Fruit fly (Drosophila melanogaster) whole organism, embryonic: Measurements from ENCODE around the gene CG44476.

Experiments used
- Awh ChIP-seq: fragments of 200-800 bp; sonication (Bioruptor generic); IDR thresholded peaks from 2 replicates; pipeline ENCODE4, ENCODE4 v1.3.6; 2022; ENCODE audit warnings: missing biosample characterization, missing genetic modification characterization
- CG10654 ChIP-seq: fragments of 200-800 bp; sonication (Bioruptor generic); optimal IDR thresholded peaks from 2 replicates; lab custom pipeline; 2016; ENCODE audit warnings: missing biosample characterization, missing genetic modification characterization
- CG11504 ChIP-seq: fragments of 200-800 bp; sonication (Bioruptor generic); optimal IDR thresholded peaks from 3 replicates; lab custom pipeline; 2019; ENCODE audit warnings: missing biosample characterization, mild to moderate bottlenecking, missing genetic modification characterization, moderate library complexity
- CG15011 ChIP-seq: fragments of 200-800 bp; sonication (Bioruptor generic); optimal IDR thresholded peaks from 3 replicates; lab custom pipeline; 2018; ENCODE audit warnings: missing biosample characterization, mild to moderate bottlenecking, missing genetic modification characterization
- CG15073 ChIP-seq: fragments of 200-800 bp; sonication (Bioruptor generic); optimal IDR thresholded peaks from 2 replicates; lab custom pipeline; 2016; ENCODE audit warnings: missing biosample characterization, missing genetic modification characterization
- CG15479 ChIP-seq: fragments of 200-800 bp; sonication (Bioruptor generic); optimal IDR thresholded peaks from 3 replicates; lab custom pipeline; 2019; ENCODE audit warnings: missing biosample characterization, mild to moderate bottlenecking, missing genetic modification characterization, moderate library complexity
- CG18476 ChIP-seq: fragments of 200-800 bp; sonication (Bioruptor generic); optimal IDR thresholded peaks from 2 replicates; lab custom pipeline; 2016; ENCODE audit warnings: missing biosample characterization, mild to moderate bottlenecking, missing genetic modification characterization
- CG2889 ChIP-seq: fragments of 200-800 bp; sonication (Bioruptor generic); IDR thresholded peaks from 3 replicates; pipeline ENCODE4 v1.3.6; 2022; ENCODE audit warnings: missing biosample characterization, missing genetic modification characterization
- CG30431 ChIP-seq: fragments of 200-800 bp; sonication (Bioruptor generic); optimal IDR thresholded peaks from 2 replicates; lab custom pipeline; 2017; ENCODE audit warnings: missing biosample characterization, missing genetic modification characterization
- CG3995 ChIP-seq: fragments of 200-800 bp; sonication (Bioruptor generic); optimal IDR thresholded peaks from 3 replicates; lab custom pipeline; 2016; ENCODE audit warnings: missing biosample characterization, missing genetic modification characterization
- CG4730 ChIP-seq: fragments of 200-800 bp; sonication (Bioruptor generic); IDR thresholded peaks from 2 replicates; pipeline ENCODE4 v1.3.6; 2022; ENCODE audit warnings: missing biosample characterization, missing genetic modification characterization
- CG5180 ChIP-seq: fragments of 200-800 bp; sonication (Bioruptor generic); optimal IDR thresholded peaks from 3 replicates; lab custom pipeline; 2017; ENCODE audit warnings: missing biosample characterization, missing genetic modification characterization, mild to moderate bottlenecking, moderate library complexity, missing genetic modification reagents
- CG6272 ChIP-seq: fragments of 200-800 bp; sonication (Bioruptor generic); IDR thresholded peaks from 2 replicates; pipeline ENCODE4 v1.3.6; 2022; ENCODE audit warnings: missing biosample characterization, missing genetic modification characterization
- CG6791 ChIP-seq: fragments of 200-800 bp; sonication (Bioruptor generic); IDR thresholded peaks from 3 replicates; pipeline ENCODE4 v1.3.6; 2022; ENCODE audit warnings: missing biosample characterization, missing genetic modification characterization; ENCODE audit not compliant: partially characterized antibody
- CoRest ChIP-seq: fragments of 200-800 bp; sonication (Bioruptor generic); optimal IDR thresholded peaks from 3 replicates; lab custom pipeline; 2018; ENCODE audit warnings: missing biosample characterization, mild to moderate bottlenecking, missing genetic modification characterization, moderate library complexity
- Dip2 ChIP-seq: fragments of 200-800 bp; sonication (Bioruptor generic); IDR thresholded peaks from 2 replicates; pipeline ENCODE4 v1.3.6; 2022; ENCODE audit warnings: missing biosample characterization, missing genetic modification characterization
- Dll ChIP-seq: fragments of 200-800 bp; sonication (Bioruptor generic); IDR thresholded peaks from 4 replicates; pipeline ENCODE4 v1.3.6; 2022; ENCODE audit warnings: missing biosample characterization, missing genetic modification characterization; ENCODE audit not compliant: partially characterized antibody
- E2f1 ChIP-seq: fragments of 200-800 bp; sonication (Bioruptor generic); IDR thresholded peaks from 2 replicates; pipeline ENCODE4 v1.3.6; 2022; ENCODE audit warnings: missing biosample characterization, missing genetic modification characterization
- H15 ChIP-seq: fragments of 200-800 bp; sonication (Bioruptor generic); IDR thresholded peaks from 3 replicates; pipeline ENCODE4 v1.3.6; 2022; ENCODE audit warnings: missing biosample characterization, missing genetic modification characterization
- Hand ChIP-seq: fragments of 200-800 bp; sonication (Bioruptor generic); optimal IDR thresholded peaks from 2 replicates; lab custom pipeline; 2017; ENCODE audit warnings: mild to moderate bottlenecking, missing biosample characterization, missing genetic modification reagents, missing genetic modification characterization
- Hr3 ChIP-seq: fragments of 200-800 bp; sonication (Bioruptor generic); optimal IDR thresholded peaks from 3 replicates; lab custom pipeline; 2016; ENCODE audit warnings: missing biosample characterization, missing genetic modification characterization
- Hr39 ChIP-seq: fragments of >200 bp; optimal IDR thresholded peaks from 2 replicates; lab custom pipeline; 2017
- NK7.1 ChIP-seq: fragments of 200-800 bp; sonication (Bioruptor generic); optimal IDR thresholded peaks from 3 replicates; lab custom pipeline; 2016; ENCODE audit warnings: missing biosample characterization, missing genetic modification characterization
- NfI ChIP-seq: fragments of 200-800 bp; sonication (Bioruptor generic); optimal IDR thresholded peaks from 3 replicates; lab custom pipeline; 2018; ENCODE audit warnings: missing biosample characterization, mild to moderate bottlenecking, missing genetic modification characterization, moderate library complexity
- PHDP ChIP-seq: fragments of 200-800 bp; sonication (Bioruptor generic); optimal IDR thresholded peaks from 3 replicates; lab custom pipeline; 2018; ENCODE audit warnings: missing biosample characterization, mild to moderate bottlenecking, missing genetic modification characterization, moderate library complexity
- Ravus ChIP-seq: fragments of 200-800 bp; sonication (Bioruptor generic); IDR thresholded peaks from 2 replicates; pipeline ENCODE4 v1.3.6; 2022; ENCODE audit warnings: missing biosample characterization, missing genetic modification characterization
- ac ChIP-seq: fragments of 200-800 bp; sonication (Bioruptor generic); optimal IDR thresholded peaks from 3 replicates; lab custom pipeline; 2017; ENCODE audit warnings: missing biosample characterization, mild to moderate bottlenecking, missing genetic modification characterization
- ase ChIP-seq: fragments of 200-800 bp; sonication (Bioruptor generic); IDR thresholded peaks from 3 replicates; pipeline ENCODE4 v1.3.6; 2022; ENCODE audit warnings: missing biosample characterization, missing genetic modification characterization
- bowl ChIP-seq: fragments of 200-800 bp; sonication (Bioruptor generic); IDR thresholded peaks from 2 replicates; pipeline ENCODE4 v1.3.6; 2022; ENCODE audit warnings: missing biosample characterization, missing genetic modification characterization
- bsh ChIP-seq, 2 experiments: fragments of 200-800 bp; sonication (Bioruptor generic); optimal IDR thresholded peaks; 2 replicates each; lab custom pipeline; 2017 to 2018; ENCODE audit warnings: mild to moderate bottlenecking in 2 of 2, missing biosample characterization in 2 of 2, missing genetic modification characterization in 2 of 2, moderate library complexity in 1 of 2
- btn ChIP-seq: fragments of 200-800 bp; sonication (Bioruptor generic); optimal IDR thresholded peaks from 2 replicates; lab custom pipeline; 2016; ENCODE audit warnings: missing biosample characterization, missing genetic modification characterization
- chif ChIP-seq, 2 experiments: fragments of 200-800 bp; sonication (Bioruptor generic); optimal IDR thresholded peaks; 3 replicates each; lab custom pipeline; 2016; ENCODE audit warnings: missing biosample characterization in 2 of 2, missing genetic modification characterization in 2 of 2
- chinmo ChIP-seq: fragments of 200-800 bp; sonication (Bioruptor generic); IDR thresholded peaks from 4 replicates; pipeline ENCODE4 v1.3.6; 2022; ENCODE audit warnings: missing biosample characterization, missing genetic modification characterization; ENCODE audit not compliant: partially characterized antibody
- croc ChIP-seq: fragments of 200-800 bp; sonication (Bioruptor generic); conservative IDR thresholded peaks from 3 replicates; pipeline ENCODE4 v1.3.6; 2022; ENCODE audit warnings: missing biosample characterization, missing genetic modification characterization
- disco-r ChIP-seq: fragments of 200-800 bp; sonication (Bioruptor generic); optimal IDR thresholded peaks from 2 replicates; lab custom pipeline; 2016; ENCODE audit warnings: missing biosample characterization, missing genetic modification characterization
- fu2 ChIP-seq: fragments of 200-800 bp; sonication (Bioruptor generic); optimal IDR thresholded peaks from 2 replicates; lab custom pipeline; 2016; ENCODE audit warnings: missing biosample characterization, missing genetic modification characterization
- gcm ChIP-seq: fragments of 200-800 bp; sonication (Bioruptor generic); optimal IDR thresholded peaks from 2 replicates; lab custom pipeline; 2019; ENCODE audit warnings: missing biosample characterization, mild to moderate bottlenecking, missing genetic modification characterization, moderate library complexity
- kay ChIP-seq: fragments of 200-800 bp; sonication (Bioruptor generic); optimal IDR thresholded peaks from 2 replicates; lab custom pipeline; 2016; ENCODE audit warnings: missing biosample characterization, missing genetic modification characterization
- onecut ChIP-seq: fragments of 200-800 bp; sonication (Bioruptor generic); IDR thresholded peaks from 2 replicates; pipeline ENCODE4 v1.3.6; 2022; ENCODE audit warnings: missing biosample characterization, missing genetic modification characterization
- pan ChIP-seq, 4 experiments: fragments of >200 bp in 3 of 4; fragments of 200-800 bp in 1 of 4; sonication (Bioruptor generic) in 1 of 4; optimal IDR thresholded peaks in 3 of 4; IDR thresholded peaks in 1 of 4; 2 replicates each; pipeline versions ENCODE4 v1.3.6 to Lab custom; 2017 to 2022; ENCODE audit warnings: missing biosample characterization in 2 of 4, missing genetic modification characterization in 2 of 4, mixed read lengths in 1 of 4
- shn ChIP-seq: fragments of 200-800 bp; sonication (Bioruptor generic); optimal IDR thresholded peaks from 3 replicates; lab custom pipeline; 2016; ENCODE audit warnings: missing biosample characterization, missing genetic modification characterization
- sim ChIP-seq: fragments of 200-800 bp; sonication (Bioruptor generic); IDR thresholded peaks from 2 replicates; pipeline ENCODE4 v1.3.6; 2022; ENCODE audit warnings: missing biosample characterization, missing genetic modification characterization
- tap ChIP-seq: fragments of 200-800 bp; optimal IDR thresholded peaks from 3 replicates; lab custom pipeline; 2019; ENCODE audit warnings: missing biosample characterization, mild to moderate bottlenecking, missing genetic modification characterization, moderate library complexity
- tna ChIP-seq: fragments of 200-800 bp; sonication (Bioruptor generic); IDR thresholded peaks from 2 replicates; pipeline ENCODE4 v1.3.6; 2022; ENCODE audit warnings: missing biosample characterization, missing genetic modification characterization; ENCODE audit not compliant: partially characterized antibody
- trem ChIP-seq: fragments of 200-800 bp; optimal IDR thresholded peaks from 3 replicates; lab custom pipeline; 2019; ENCODE audit warnings: missing biosample characterization, mild to moderate bottlenecking, missing genetic modification characterization, moderate library complexity
- unc-4 ChIP-seq: fragments of 200-800 bp; sonication (Bioruptor generic); IDR thresholded peaks from 2 replicates; pipeline ENCODE4 v1.3.6; 2022; ENCODE audit warnings: missing biosample characterization, missing genetic modification characterization; ENCODE audit not compliant: partially characterized antibody
- yki ChIP-seq: fragments of >200 bp; optimal IDR thresholded peaks from 3 replicates; lab custom pipeline; 2018
- zen2 ChIP-seq: fragments of 200-800 bp; sonication (Bioruptor generic); IDR thresholded peaks from 3 replicates; pipeline ENCODE4 v1.3.6; 2022; ENCODE audit warnings: missing biosample characterization, missing genetic modification characterization; ENCODE audit not compliant: partially characterized antibody
- zf30C ChIP-seq: fragments of 200-800 bp; sonication (Bioruptor generic); optimal IDR thresholded peaks from 3 replicates; lab custom pipeline; 2018; ENCODE audit warnings: missing biosample characterization, mild to moderate bottlenecking, missing genetic modification characterization

CG44476 gene

dm6 chr2L:18121367-18122230 is 8.6 kb upstream of the CG44476 start (continued):
- TF ChIP-seq CG10654 (GFP tag; lab: Kevin White, UChicago) = no peak
- no peak for TF ChIP-seq CG4730 (GFP tag; lab: Robert Waterston, UW)
- peak; percentile 14 for TF ChIP-seq kay (GFP tag; lab: Kevin White, UChicago)
- TF ChIP-seq CG2889 (GFP tag; lab: Robert Waterston, UW) = no peak
- peak; percentile 1 for TF ChIP-seq trem (tag; lab: Kevin White, UChicago)
- peak; percentile 52 for TF ChIP-seq CG11504 (tag; lab: Kevin White, UChicago)
- TF ChIP-seq shn (GFP tag; lab: Kevin White, UChicago) = peak; percentile 7
- no peak for TF ChIP-seq CG15011 (GFP tag; lab: Kevin White, UChicago)
- TF ChIP-seq ac (GFP tag; lab: Kevin White, UChicago) = no peak
- TF ChIP-seq CG5180 = peak; percentile 10
- peak; percentile 7 for TF ChIP-seq btn (GFP tag; lab: Kevin White, UChicago)
- peak; percentile 40 for TF ChIP-seq PHDP
- no peak for TF ChIP-seq disco-r (GFP tag; lab: Kevin White, UChicago)
- no peak for TF ChIP-seq CG15073 (GFP tag; lab: Kevin White, UChicago)
- TF ChIP-seq Awh = no peak
- TF ChIP-seq NfI (GFP tag; lab: Kevin White, UChicago) = peak; percentile 24
- TF ChIP-seq sim = no peak
- no peak for TF ChIP-seq yki
- TF ChIP-seq CG15479 (GFP tag; lab: Kevin White, UChicago) = no peak
- TF ChIP-seq tna (GFP tag; lab: Robert Waterston, UW) = no peak
- TF ChIP-seq chinmo (GFP tag; lab: Robert Waterston, UW) = 0 out of 4 replicates have a peak, but pooled peaks have one; percentile 29
- peak; percentile 34 for TF ChIP-seq Hr3 (GFP tag; lab: Kevin White, UChicago)
- peak; percentile 28 for TF ChIP-seq CG18476 (GFP tag; lab: Kevin White, UChicago)
- TF ChIP-seq H15 (GFP tag; lab: Robert Waterston, UW) = 0 out of 3 replicates have a peak, but pooled peaks have one; percentile 24
- TF ChIP-seq croc (GFP tag; lab: Robert Waterston, UW) = no peak; the same call in 2 of the 3 replicates
- no peak for TF ChIP-seq Hr39 (lab: Kevin White, UChicago)
- TF ChIP-seq fu2 = no peak
- no peak for TF ChIP-seq zf30C
- TF ChIP-seq Ravus (GFP tag; lab: Robert Waterston, UW) = no peak
- peak; percentile 54 to 84 for TF ChIP-seq bsh (GFP tag; optimal IDR thresholded peaks at IDR 0.05; lab: Kevin White, UChicago)
- TF ChIP-seq tap (tag; lab: Kevin White, UChicago) = peak; percentile 14
- 0 out of 3 replicates have a peak, but pooled peaks have one; percentile 49 for TF ChIP-seq ase (GFP tag; lab: Robert Waterston, UW)
- TF ChIP-seq chif (GFP tag; optimal IDR thresholded peaks at IDR 0.05; lab: Kevin White, UChicago) = peak; percentile 28 to 35
- TF ChIP-seq gcm (GFP tag; lab: Kevin White, UChicago) = no peak
- TF ChIP-seq onecut = no peak
- TF ChIP-seq Dip2 (GFP tag; lab: Robert Waterston, UW) = no peak
- no peak for TF ChIP-seq bowl
- TF ChIP-seq CoRest (tag; lab: Kevin White, UChicago) = peak; percentile 43
- no peak for TF ChIP-seq Hand (GFP tag; lab: Kevin White, UChicago)
- no peak for TF ChIP-seq CG3995
- TF ChIP-seq Dll (GFP tag; lab: Robert Waterston, UW) = no peak
- no peak for TF ChIP-seq zen2 (GFP tag; lab: Robert Waterston, UW)
- TF ChIP-seq E2f1 (GFP tag; lab: Robert Waterston, UW) = no peak
- no peak for TF ChIP-seq CG6272 (GFP tag; lab: Robert Waterston, UW)
- TF ChIP-seq NK7.1 (GFP tag; lab: Kevin White, UChicago) = no peak
- no peak for TF ChIP-seq pan (optimal IDR thresholded peaks at IDR 0.05; lab: Kevin White, UChicago)
- peak in 1 of 2 experiments; percentile 68 for TF ChIP-seq pan (GFP tag; optimal IDR thresholded peaks at IDR 0.05 in 1 of 2, IDR thresholded peaks at IDR 0.05 in 1 of 2)
- TF ChIP-seq CG6791 (GFP tag; lab: Robert Waterston, UW) = no peak
- peak; percentile 16 for TF ChIP-seq CG30431 (GFP tag; lab: Kevin White, UChicago)
- TF ChIP-seq unc-4 (GFP tag; lab: Robert Waterston, UW) = no peak
